Fruit fly (Drosophila melanogaster) whole organism, embryonic: ENCODE results near the gene CG15282.

Source experiments
- Abd-B ChIP-seq: fragments of 200-800 bp; sonication (Bioruptor generic); optimal IDR thresholded peaks from 2 replicates; lab custom pipeline; 2018; ENCODE audit warnings: missing biosample characterization, mild to moderate bottlenecking, missing genetic modification characterization, moderate library complexity
- Aef1 ChIP-seq: fragments of 200-800 bp; sonication (Bioruptor generic); IDR thresholded peaks from 3 replicates; pipeline ENCODE4 v1.3.6; 2022; ENCODE audit warnings: missing biosample characterization, missing genetic modification characterization
- B-H2 ChIP-seq: fragments of 200-800 bp; sonication (Bioruptor generic); optimal IDR thresholded peaks from 2 replicates; lab custom pipeline; 2018; ENCODE audit warnings: missing biosample characterization, mild to moderate bottlenecking, missing genetic modification characterization
- Bdp1 ChIP-seq: fragments of 200-800 bp; sonication (Bioruptor generic); optimal IDR thresholded peaks from 3 replicates; lab custom pipeline; 2016; ENCODE audit warnings: missing biosample characterization, missing genetic modification characterization
- CG10654 ChIP-seq: fragments of 200-800 bp; sonication (Bioruptor generic); optimal IDR thresholded peaks from 2 replicates; lab custom pipeline; 2016; ENCODE audit warnings: missing biosample characterization, missing genetic modification characterization
- CG11093 ChIP-seq: fragments of 200-800 bp; sonication (Bioruptor generic); IDR thresholded peaks from 3 replicates; pipeline ENCODE4 v1.3.6; 2022; ENCODE audit warnings: missing biosample characterization, missing genetic modification characterization
- CG11723 ChIP-seq: fragments of 200-800 bp; sonication (Bioruptor generic); optimal IDR thresholded peaks from 2 replicates; lab custom pipeline; 2017; ENCODE audit warnings: missing biosample characterization, mild to moderate bottlenecking, missing genetic modification characterization
- CG12744 ChIP-seq: fragments of 200-800 bp; sonication (Bioruptor generic); optimal IDR thresholded peaks from 2 replicates; lab custom pipeline; 2016; ENCODE audit warnings: missing biosample characterization, missing genetic modification characterization
- CG12769 ChIP-seq: fragments of 200-800 bp; sonication (Bioruptor generic); optimal IDR thresholded peaks from 2 replicates; lab custom pipeline; 2019; ENCODE audit warnings: missing biosample characterization, mild to moderate bottlenecking, missing genetic modification characterization, moderate library complexity
- CG15514 ChIP-seq: fragments of 200-800 bp; sonication (Bioruptor generic); optimal IDR thresholded peaks from 3 replicates; lab custom pipeline; 2017; ENCODE audit warnings: missing biosample characterization, missing genetic modification characterization, mild to moderate bottlenecking, moderate library complexity, missing genetic modification reagents
- CG15601 ChIP-seq: fragments of 200-800 bp; sonication (Bioruptor generic); optimal IDR thresholded peaks from 3 replicates; lab custom pipeline; 2019; ENCODE audit warnings: missing biosample characterization, mild to moderate bottlenecking, missing genetic modification characterization, moderate library complexity
- CG16863 ChIP-seq: fragments of 200-800 bp; sonication (Bioruptor generic); optimal IDR thresholded peaks from 3 replicates; lab custom pipeline; 2016; ENCODE audit warnings: missing biosample characterization, missing genetic modification characterization
- CG17829 ChIP-seq: fragments of 200-800 bp; optimal IDR thresholded peaks from 2 replicates; lab custom pipeline; 2019; ENCODE audit warnings: missing biosample characterization, mild to moderate bottlenecking, missing genetic modification characterization, moderate library complexity
- CG31365 ChIP-seq: fragments of 200-800 bp; sonication (Bioruptor generic); optimal IDR thresholded peaks from 2 replicates; lab custom pipeline; 2018; ENCODE audit warnings: missing biosample characterization, mild to moderate bottlenecking, missing genetic modification characterization
- CG3726 ChIP-seq: fragments of 200-800 bp; sonication (Bioruptor generic); IDR thresholded peaks from 3 replicates; pipeline ENCODE4, ENCODE4 v1.3.6; 2022; ENCODE audit warnings: missing biosample characterization, missing genetic modification characterization
- CG5180 ChIP-seq: fragments of 200-800 bp; sonication (Bioruptor generic); optimal IDR thresholded peaks from 3 replicates; lab custom pipeline; 2017; ENCODE audit warnings: missing biosample characterization, missing genetic modification characterization, mild to moderate bottlenecking, moderate library complexity, missing genetic modification reagents
- CG6683 ChIP-seq: fragments of 200-800 bp; sonication (Bioruptor generic); optimal IDR thresholded peaks from 2 replicates; lab custom pipeline; 2017; ENCODE audit warnings: missing biosample characterization, mild to moderate bottlenecking, missing genetic modification characterization, missing genetic modification reagents
- CG6791 ChIP-seq: fragments of 200-800 bp; sonication (Bioruptor generic); IDR thresholded peaks from 3 replicates; pipeline ENCODE4 v1.3.6; 2022; ENCODE audit warnings: missing biosample characterization, missing genetic modification characterization; ENCODE audit not compliant: partially characterized antibody
- CG7928 ChIP-seq: fragments of 200-800 bp; sonication (Bioruptor generic); optimal IDR thresholded peaks from 2 replicates; lab custom pipeline; 2017; ENCODE audit warnings: missing biosample characterization, mild to moderate bottlenecking, missing genetic modification characterization
- CkIIα-i1 ChIP-seq: fragments of 200-800 bp; sonication (Bioruptor generic); IDR thresholded peaks from 2 replicates; pipeline ENCODE4 v1.3.6; 2022; ENCODE audit warnings: missing biosample characterization, missing genetic modification characterization
- CrebB ChIP-seq: fragments of 200-800 bp; sonication (Bioruptor generic); optimal IDR thresholded peaks from 3 replicates; lab custom pipeline; 2018; ENCODE audit warnings: missing biosample characterization, mild to moderate bottlenecking, missing genetic modification characterization
- E2f1 ChIP-seq: fragments of 200-800 bp; sonication (Bioruptor generic); IDR thresholded peaks from 2 replicates; pipeline ENCODE4 v1.3.6; 2022; ENCODE audit warnings: missing biosample characterization, missing genetic modification characterization
- E2f2 ChIP-seq: fragments of 200-800 bp; sonication (Bioruptor generic); IDR thresholded peaks from 2 replicates; pipeline ENCODE4 v1.3.6; 2022; ENCODE audit warnings: missing biosample characterization, missing genetic modification characterization
- HLH3B ChIP-seq: fragments of 200-800 bp; sonication (Bioruptor generic); IDR thresholded peaks from 2 replicates; pipeline ENCODE4 v1.3.6; 2022; ENCODE audit warnings: missing biosample characterization, missing genetic modification characterization
- Hr78 ChIP-seq, 2 experiments: fragments of 200-800 bp in 1 of 2; fragments of >200 bp in 1 of 2; sonication (Bioruptor generic) in 1 of 2; optimal IDR thresholded peaks; 2 replicates each; lab custom pipeline; 2017 to 2019; ENCODE audit warnings: missing biosample characterization in 2 of 2, missing genetic modification characterization in 2 of 2, mild to moderate bottlenecking in 1 of 2, moderate library complexity in 1 of 2
- Jarid2 ChIP-seq: fragments of 200-800 bp; sonication (Bioruptor generic); optimal IDR thresholded peaks from 3 replicates; lab custom pipeline; 2017; ENCODE audit warnings: mild to moderate bottlenecking, missing biosample characterization, missing genetic modification reagents, missing genetic modification characterization
- Lpt ChIP-seq: fragments of >200 bp; optimal IDR thresholded peaks from 2 replicates; lab custom pipeline; 2018; ENCODE audit warnings: missing biosample characterization, missing genetic modification characterization
- Nf-YB ChIP-seq: fragments of 200-800 bp; sonication (Bioruptor generic); optimal IDR thresholded peaks from 3 replicates; lab custom pipeline; 2019; ENCODE audit warnings: missing biosample characterization, mild to moderate bottlenecking, missing genetic modification characterization, moderate library complexity
- Nf-YC ChIP-seq: fragments of 200-800 bp; optimal IDR thresholded peaks from 3 replicates; lab custom pipeline; 2019; ENCODE audit warnings: missing biosample characterization, mild to moderate bottlenecking, missing genetic modification characterization, moderate library complexity
- PHDP ChIP-seq: fragments of 200-800 bp; sonication (Bioruptor generic); optimal IDR thresholded peaks from 3 replicates; lab custom pipeline; 2018; ENCODE audit warnings: missing biosample characterization, mild to moderate bottlenecking, missing genetic modification characterization, moderate library complexity
- Poxn ChIP-seq: fragments of 200-800 bp; sonication (Bioruptor generic); IDR thresholded peaks from 2 replicates; pipeline ENCODE4 v1.3.6; 2022; ENCODE audit warnings: missing biosample characterization, missing genetic modification characterization
- Scr ChIP-seq: fragments of 200-800 bp; sonication (Bioruptor generic); IDR thresholded peaks from 2 replicates; pipeline ENCODE4 v1.3.6; 2022; ENCODE audit warnings: missing biosample characterization, missing genetic modification characterization; ENCODE audit not compliant: partially characterized antibody
- az2 ChIP-seq: fragments of 200-800 bp; sonication (Bioruptor generic); optimal IDR thresholded peaks from 3 replicates; lab custom pipeline; 2016; ENCODE audit warnings: missing biosample characterization, missing genetic modification characterization
- bsh ChIP-seq, 2 experiments: fragments of 200-800 bp; sonication (Bioruptor generic); optimal IDR thresholded peaks; 2 replicates each; lab custom pipeline; 2017 to 2018; ENCODE audit warnings: mild to moderate bottlenecking in 2 of 2, missing biosample characterization in 2 of 2, missing genetic modification characterization in 2 of 2, moderate library complexity in 1 of 2
- cad ChIP-seq: fragments of >200 bp; optimal IDR thresholded peaks from 2 replicates; lab custom pipeline; 2017; ENCODE audit warnings: missing biosample characterization, missing genetic modification characterization
- caup ChIP-seq: fragments of 200-800 bp; sonication (Bioruptor generic); optimal IDR thresholded peaks from 3 replicates; lab custom pipeline; 2017; ENCODE audit warnings: missing biosample characterization, mild to moderate bottlenecking, missing genetic modification characterization, moderate library complexity; ENCODE audit not compliant: severe bottlenecking
- dan ChIP-seq: fragments of 200-800 bp; sonication (Bioruptor generic); IDR thresholded peaks from 2 replicates; pipeline ENCODE4 v1.3.6; 2022; ENCODE audit warnings: missing biosample characterization, missing genetic modification characterization
- dysf ChIP-seq: fragments of 200-800 bp; sonication (Bioruptor generic); IDR thresholded peaks from 3 replicates; pipeline ENCODE4 v1.3.6; 2022; ENCODE audit warnings: missing biosample characterization, missing genetic modification characterization
- oc ChIP-seq: fragments of 200-800 bp; sonication (Bioruptor generic); optimal IDR thresholded peaks from 2 replicates; lab custom pipeline; 2018; ENCODE audit warnings: missing biosample characterization, mild to moderate bottlenecking, missing genetic modification characterization, moderate library complexity
- peb ChIP-seq: fragments of 200-800 bp; sonication (Bioruptor generic); IDR thresholded peaks from 2 replicates; pipeline ENCODE4 v1.3.6; 2022; ENCODE audit warnings: missing biosample characterization, missing genetic modification characterization
- ro ChIP-seq: fragments of 200-800 bp; sonication (Bioruptor generic); IDR thresholded peaks from 2 replicates; pipeline ENCODE4 v1.3.6; 2022; ENCODE audit warnings: missing biosample characterization, missing genetic modification characterization
- sens-2 ChIP-seq: fragments of 200-800 bp; sonication (Bioruptor generic); IDR thresholded peaks from 2 replicates; pipeline ENCODE4 v1.3.6; 2022; ENCODE audit warnings: missing biosample characterization, missing genetic modification characterization
- sima ChIP-seq: fragments of 200-800 bp; sonication (Bioruptor generic); optimal IDR thresholded peaks from 2 replicates; lab custom pipeline; 2016; ENCODE audit warnings: missing biosample characterization, missing genetic modification characterization
- slou ChIP-seq: fragments of 200-800 bp; sonication (Bioruptor generic); optimal IDR thresholded peaks from 3 replicates; lab custom pipeline; 2016; ENCODE audit warnings: missing biosample characterization, missing genetic modification characterization
- sug ChIP-seq: fragments of 200-800 bp; optimal IDR thresholded peaks from 2 replicates; lab custom pipeline; 2019; ENCODE audit warnings: missing biosample characterization, mild to moderate bottlenecking, missing genetic modification characterization, moderate library complexity
- trh ChIP-seq: fragments of 200-800 bp; sonication (Bioruptor generic); optimal IDR thresholded peaks from 2 replicates; lab custom pipeline; 2016; ENCODE audit warnings: missing biosample characterization, missing genetic modification characterization
- usp ChIP-seq: fragments of >200 bp; optimal IDR thresholded peaks from 2 replicates; lab custom pipeline; 2017; ENCODE audit warnings: missing biosample characterization, missing genetic modification characterization

The CG15282 gene

DNA sequence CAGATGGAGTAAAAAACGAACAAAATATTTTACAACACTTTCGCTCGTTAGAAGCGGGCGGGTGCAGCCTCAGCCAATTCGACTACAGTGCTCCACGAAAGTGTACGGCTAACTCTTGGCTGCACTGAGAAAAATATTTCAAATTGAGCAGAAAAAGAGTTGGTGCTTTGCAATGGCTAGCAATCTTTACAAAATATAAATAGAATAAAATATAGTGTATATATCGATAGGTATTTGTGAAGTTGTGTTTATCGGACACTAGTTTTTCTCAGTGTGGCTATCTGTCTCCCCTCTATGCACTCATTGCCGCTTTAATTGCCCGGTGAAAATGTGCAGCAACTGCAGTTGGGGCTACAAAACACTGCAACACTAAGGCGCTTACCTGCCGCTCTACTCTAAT lies 10.8 kb upstream of the CG15282 start (continued):
- peak; percentile 39; the same call in 1 of the 2 replicates for TF ChIP-seq E2f2 (GFP tag; lab: Robert Waterston, UW)
- no peak for TF ChIP-seq Poxn (GFP tag; lab: Robert Waterston, UW)
- no peak for TF ChIP-seq E2f1
- TF ChIP-seq CG31365, result no peak
- TF ChIP-seq Nf-YB (GFP tag; lab: Kevin White, UChicago), result no peak
- no peak for TF ChIP-seq CG11093 (GFP tag; lab: Robert Waterston, UW)
- no peak for TF ChIP-seq Nf-YC (tag; lab: Kevin White, UChicago)
- no peak for TF ChIP-seq CG12744 (GFP tag; lab: Kevin White, UChicago)
- no peak for TF ChIP-seq CG17829 (tag; lab: Kevin White, UChicago)
- no peak for TF ChIP-seq Scr
- no peak for TF ChIP-seq CG7928
- no peak for TF ChIP-seq sima (GFP tag; lab: Kevin White, UChicago)
- TF ChIP-seq dan, result no peak
- TF ChIP-seq Aef1 (GFP tag; lab: Robert Waterston, UW), result peak; percentile 40; the same call in 1 of the 3 replicates
- no peak for TF ChIP-seq Hr78 (GFP tag; optimal IDR thresholded peaks at IDR 0.05; lab: Kevin White, UChicago)
- TF ChIP-seq peb (GFP tag; lab: Robert Waterston, UW), result no peak
- no peak for TF ChIP-seq caup (GFP tag; lab: Kevin White, UChicago)
- TF ChIP-seq Abd-B, result peak; percentile 77
- TF ChIP-seq slou (GFP tag; lab: Kevin White, UChicago), result peak; percentile 19
- TF ChIP-seq sug (tag; lab: Kevin White, UChicago), result no peak
- TF ChIP-seq CG15514, result no peak
- no peak for TF ChIP-seq CG10654 (GFP tag; lab: Kevin White, UChicago)
- peak; percentile 54 for TF ChIP-seq PHDP (tag; lab: Kevin White, UChicago)
- TF ChIP-seq CG3726 (GFP tag; lab: Robert Waterston, UW), result no peak
- TF ChIP-seq CG11723 (GFP tag; lab: Kevin White, UChicago), result peak; percentile 36
- TF ChIP-seq Bdp1 (GFP tag; lab: Kevin White, UChicago), result no peak
- no peak for TF ChIP-seq usp (GFP tag; lab: Kevin White, UChicago)
- peak in 1 of 2 experiments; percentile 85 for TF ChIP-seq bsh (GFP tag; optimal IDR thresholded peaks at IDR 0.05; lab: Kevin White, UChicago)
- peak; percentile 65; the same call in 1 of the 2 replicates for TF ChIP-seq sens-2 (GFP tag; lab: Robert Waterston, UW)
- peak; percentile 55 for TF ChIP-seq CG15601 (tag; lab: Kevin White, UChicago)
- TF ChIP-seq Lpt (GFP tag; lab: Kevin White, UChicago), result no peak
- peak; percentile 75 for TF ChIP-seq oc (tag; lab: Kevin White, UChicago)
- TF ChIP-seq az2 (GFP tag; lab: Kevin White, UChicago), result peak; percentile 74
- no peak for TF ChIP-seq CrebB (tag; lab: Kevin White, UChicago)
- TF ChIP-seq dysf (GFP tag; lab: Robert Waterston, UW), result peak; percentile 66; the same call in 1 of the 3 replicates
- TF ChIP-seq CG6683 (GFP tag; lab: Kevin White, UChicago), result no peak
- no peak for TF ChIP-seq CG16863 (GFP tag; lab: Kevin White, UChicago)
- TF ChIP-seq CG5180 (GFP tag; lab: Kevin White, UChicago), result no peak
- TF ChIP-seq CG12769, result peak; percentile 49
- TF ChIP-seq Jarid2 (GFP tag; lab: Kevin White, UChicago), result no peak
- TF ChIP-seq cad (GFP tag; lab: Kevin White, UChicago), result no peak
- TF ChIP-seq CkIIα-i1 (GFP tag; lab: Robert Waterston, UW), result no peak
- TF ChIP-seq ro (GFP tag; lab: Robert Waterston, UW), result no peak; the same call in 1 of the 2 replicates
- TF ChIP-seq HLH3B (GFP tag; lab: Robert Waterston, UW), result peak; percentile 77
- peak; percentile 49 for TF ChIP-seq trh (GFP tag; lab: Kevin White, UChicago)
- no peak for TF ChIP-seq B-H2 (GFP tag; lab: Kevin White, UChicago)
- no peak for TF ChIP-seq CG6791 (GFP tag; lab: Robert Waterston, UW)
